Worm (Caenorhabditis elegans) whole organism, L4 larva: ENCODE results near the gene nhr-205.

Source experiments
- ZK546.5 ChIP-seq, 2 experiments: sonication (generic microtip); optimal IDR thresholded peaks; 2 replicates each; lab custom pipeline; 2017; ENCODE audit warnings: missing biosample characterization in 2 of 2, missing genetic modification characterization in 2 of 2
- arid-1 ChIP-seq: fragments of 200-800 bp; sonication (Bioruptor generic); conservative IDR thresholded peaks from 2 replicates; pipeline ENCODE4 v1.3.6; 2022; ENCODE audit warnings: missing genetic modification reagents, missing genetic modification characterization, missing compliant biosample characterization
- dmd-6 ChIP-seq: fragments of 200-800 bp; sonication (Bioruptor generic); IDR thresholded peaks from 2 replicates; pipeline ENCODE4 v1.3.6; 2022; ENCODE audit warnings: missing genetic modification reagents, missing genetic modification characterization, missing compliant biosample characterization
- dpl-1 ChIP-seq: fragments of 150-350 bp; optimal IDR thresholded peaks from 2 replicates; lab custom pipeline; 2014; ENCODE audit warnings: missing biosample characterization, missing genetic modification reagents, missing genetic modification characterization
- fkh-10 ChIP-seq: fragments of 150-350 bp; optimal IDR thresholded peaks from 2 replicates; lab custom pipeline; 2014; ENCODE audit warnings: missing biosample characterization, missing genetic modification reagents, missing genetic modification characterization
- lin-29 ChIP-seq: fragments of 200-800 bp; sonication (Bioruptor generic); IDR thresholded peaks from 2 replicates; pipeline ENCODE4 v1.3.6; 2022; ENCODE audit warnings: missing genetic modification reagents, missing genetic modification characterization, missing compliant biosample characterization
- mep-1 ChIP-seq: fragments of 150-350 bp; sonication (generic microtip); optimal IDR thresholded peaks from 3 replicates; lab custom pipeline; 2014; ENCODE audit warnings: missing biosample characterization, missing genetic modification characterization
- nhr-237 ChIP-seq: sonication (generic microtip); optimal IDR thresholded peaks from 2 replicates; lab custom pipeline; 2017; ENCODE audit warnings: missing biosample characterization, missing genetic modification characterization
- nhr-6 ChIP-seq: fragments of 150-350 bp; optimal IDR thresholded peaks from 2 replicates; lab custom pipeline; 2014; ENCODE audit warnings: missing biosample characterization, missing genetic modification characterization
- nhr-76 ChIP-seq: fragments of 150-350 bp; optimal IDR thresholded peaks from 2 replicates; lab custom pipeline; 2014; ENCODE audit warnings: missing biosample characterization, missing genetic modification characterization
- sdz-12 ChIP-seq: fragments of 200-800 bp; sonication (Bioruptor generic); optimal IDR thresholded peaks from 2 replicates; lab custom pipeline; 2018; ENCODE audit warnings: mild to moderate bottlenecking, missing genetic modification characterization, missing compliant biosample characterization
- spr-1 ChIP-seq: sonication (generic microtip); optimal IDR thresholded peaks from 2 replicates; lab custom pipeline; 2016; ENCODE audit warnings: mild to moderate bottlenecking, missing genetic modification characterization, missing compliant biosample characterization
- ztf-11 ChIP-seq: fragments of 150-350 bp; optimal IDR thresholded peaks from 2 replicates; lab custom pipeline; 2014; ENCODE audit warnings: missing biosample characterization, missing genetic modification characterization

- TF ChIP-seq nhr-76 (no peak), mep-1 (tag; lab: Kevin White, UChicago) (no peak), dmd-6 (GFP tag; lab: Robert Waterston, UW) (no peak), dpl-1 (GFP tag; lab: Kevin White, UChicago) (no peak), nhr-6 (tag; lab: Kevin White, UChicago) (no peak), fkh-10 (GFP tag; lab: Kevin White, UChicago) (no peak), sdz-12 (GFP tag; lab: Kevin White, UChicago) (no peak), nhr-237 (tag; lab: Kevin White, UChicago) (no peak), ZK546.5 (tag; optimal IDR thresholded peaks at IDR 0.05; lab: Kevin White, UChicago) (no peak), lin-29 (GFP tag; lab: Robert Waterston, UW) (no peak), ztf-11 (tag; lab: Kevin White, UChicago) (no peak), arid-1 (GFP tag; lab: Robert Waterston, UW) (no peak), spr-1 (tag; lab: Kevin White, UChicago) (no peak)
Observed at ce11 chrV:10060039-10060438, 21.5 kb downstream of the nhr-205 start.
